Worm (Caenorhabditis elegans): ENCODE results near the gene F01D5.2.

Gene F01D5.2

ce11 chrII:13998964-13999363 lies at the start of gene F01D5.2:
Gene F01D5.2, minus strand, starts transcription at chrII:13999064.
- TF ChIP-seq nhr-77 (tag; optimal IDR thresholded peaks at IDR 0.05) (no peak), nhr-76 (tag; optimal IDR thresholded peaks at IDR 0.05) (no peak), nhr-25 (tag; optimal IDR thresholded peaks at IDR 0.05) (no peak), nfya-1 (tag; optimal IDR thresholded peaks at IDR 0.05; ENCODE audit: insufficient read depth) (no peak), ama-1 (optimal IDR thresholded peaks at IDR 0.05) (no peak), skn-1 (tag; optimal IDR thresholded peaks at IDR 0.05) (no peak), jun-1 (tag; optimal IDR thresholded peaks at IDR 0.05) (no peak), hmg-11 (tag; optimal IDR thresholded peaks at IDR 0.05) (no peak), pqm-1 (tag; optimal IDR thresholded peaks at IDR 0.05) (no peak), pha-4 (tag; optimal IDR thresholded peaks at IDR 0.05) (no peak), ztf-11 (tag; optimal IDR thresholded peaks at IDR 0.05) (no peak), ceh-16 (tag; optimal IDR thresholded peaks at IDR 0.05) (no peak), lsy-12 (tag; optimal IDR thresholded peaks at IDR 0.05) (no peak), unc-39 (tag; optimal IDR thresholded peaks at IDR 0.05) (no peak), nhr-23 (tag; optimal IDR thresholded peaks at IDR 0.05) (no peak), R02D3.7 (tag; optimal IDR thresholded peaks at IDR 0.05) (no peak), daf-12 (tag; optimal IDR thresholded peaks at IDR 0.05) (no peak)

DNA sequence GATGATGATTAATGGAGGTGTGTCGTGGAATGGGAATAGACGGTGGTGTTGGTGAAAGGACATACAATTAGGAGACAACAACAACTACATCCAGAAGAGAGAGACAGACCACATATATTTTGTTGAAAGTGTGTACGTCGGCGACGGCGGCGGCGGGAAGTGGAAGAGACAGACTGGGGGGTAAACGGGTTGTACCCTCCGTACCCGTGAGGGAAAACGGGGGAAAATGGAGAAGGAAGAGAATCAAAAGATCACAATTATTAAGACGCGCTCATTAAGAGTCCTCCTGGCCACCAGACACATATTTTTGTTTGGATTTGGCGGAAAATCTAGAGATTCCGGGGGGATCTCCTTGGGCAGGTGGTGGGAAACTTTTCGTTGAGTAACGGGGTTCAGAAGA lies 47.6 kb upstream of the F01D5.2 start:
- no peak for TF ChIP-seq nhr-23 (tag; optimal IDR thresholded peaks at IDR 0.05)
- no peak for TF ChIP-seq ceh-16 (tag; optimal IDR thresholded peaks at IDR 0.05)
- TF ChIP-seq unc-39 (tag; optimal IDR thresholded peaks at IDR 0.05) = no peak
- no peak for TF ChIP-seq ceh-82 (tag; optimal IDR thresholded peaks at IDR 0.05)
- TF ChIP-seq lin-39 (tag; optimal IDR thresholded peaks at IDR 0.05) = peak; percentile 17
- TF ChIP-seq nhr-43 (tag; optimal IDR thresholded peaks at IDR 0.05; ENCODE audit: poor library complexity, severe bottlenecking) = peak; percentile 11
- TF ChIP-seq ztf-11 (tag; optimal IDR thresholded peaks at IDR 0.05) = no peak

ce11 chrII:14045934-14046470 lies 47.1 kb upstream of the F01D5.2 start:
- TF ChIP-seq nfya-1 (tag; optimal IDR thresholded peaks at IDR 0.05; ENCODE audit: insufficient read depth) (peak; percentile 54), ZK546.5 (tag; optimal IDR thresholded peaks at IDR 0.05) (no peak), ama-1 (optimal IDR thresholded peaks at IDR 0.05) (no peak), egl-5 (tag; optimal IDR thresholded peaks at IDR 0.05) (no peak)

- no peak for TF ChIP-seq ztf-4 (tag; optimal IDR thresholded peaks at IDR 0.05)
- no peak for TF ChIP-seq nhr-12 (tag; optimal IDR thresholded peaks at IDR 0.05)
- TF ChIP-seq nhr-76 (tag; optimal IDR thresholded peaks at IDR 0.05) = no peak
- TF ChIP-seq tbx-2 (tag; optimal IDR thresholded peaks at IDR 0.05) = no peak
- TF ChIP-seq zag-1 (tag; optimal IDR thresholded peaks at IDR 0.05) = no peak
- TF ChIP-seq nhr-67 (tag; optimal IDR thresholded peaks at IDR 0.05) = no peak
- no peak for TF ChIP-seq nhr-77 (tag; optimal IDR thresholded peaks at IDR 0.05)
- no peak for TF ChIP-seq R02D3.7 (tag; optimal IDR thresholded peaks at IDR 0.05)
- no peak for TF ChIP-seq fos-1 (tag; optimal IDR thresholded peaks at IDR 0.05)
- TF ChIP-seq ceh-9 (tag; optimal IDR thresholded peaks at IDR 0.05) = no peak
- no peak for TF ChIP-seq egl-27 (tag; optimal IDR thresholded peaks at IDR 0.05)
- TF ChIP-seq eor-1 (tag; optimal IDR thresholded peaks at IDR 0.05) = no peak
- TF ChIP-seq nhr-11 (tag; optimal IDR thresholded peaks at IDR 0.05) = no peak
- TF ChIP-seq ama-1 (optimal IDR thresholded peaks at IDR 0.05) = no peak
These were observed 46.4 kb upstream of the F01D5.2 start for ce11 chrII:14045235-14045634.

DNA sequence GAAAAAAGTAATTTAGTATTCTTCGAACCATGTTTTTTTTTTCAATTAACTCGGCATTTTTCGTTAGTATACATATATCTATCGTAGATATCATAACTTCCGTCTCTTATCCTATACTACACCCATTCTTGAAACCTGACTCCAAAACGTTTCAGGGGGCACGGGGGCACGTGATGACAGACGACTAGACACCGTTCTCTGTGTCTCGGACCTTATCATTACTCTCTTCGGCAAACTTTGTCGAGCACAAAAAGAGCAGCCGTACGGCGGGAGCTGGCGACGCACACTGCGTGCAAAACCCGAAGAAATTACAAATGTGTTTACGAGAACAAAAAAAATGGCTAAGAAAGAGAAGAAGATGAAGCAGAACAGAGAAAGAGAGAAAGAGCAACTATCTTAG lies 45.3 kb upstream of the F01D5.2 start:
- TF ChIP-seq elt-2 (tag; optimal IDR thresholded peaks at IDR 0.05) = peak; percentile 93
- TF ChIP-seq nhr-11 (tag; optimal IDR thresholded peaks at IDR 0.05) = peak; percentile 90
- peak; percentile 81 for TF ChIP-seq jun-1 (tag; optimal IDR thresholded peaks at IDR 0.05)
- TF ChIP-seq skn-1 (tag; optimal IDR thresholded peaks at IDR 0.05) = peak; percentile 30
- peak; percentile 56 for TF ChIP-seq snpc-4 (tag; optimal IDR thresholded peaks at IDR 0.05)
- TF ChIP-seq lin-15B (tag; optimal IDR thresholded peaks at IDR 0.05) = peak; percentile 26
- TF ChIP-seq nhr-12 (tag; optimal IDR thresholded peaks at IDR 0.05) = no peak
- TF ChIP-seq egl-27 (tag; optimal IDR thresholded peaks at IDR 0.05) = no peak
- TF ChIP-seq pha-4 (tag; optimal IDR thresholded peaks at IDR 0.05) = peak; percentile 84
- TF ChIP-seq eor-1 (tag; optimal IDR thresholded peaks at IDR 0.05) = no peak
- TF ChIP-seq ceh-16 (tag; optimal IDR thresholded peaks at IDR 0.05) = no peak
- TF ChIP-seq nhr-23 (tag; optimal IDR thresholded peaks at IDR 0.05) = no peak
- peak; percentile 50 for TF ChIP-seq tbx-2 (tag; optimal IDR thresholded peaks at IDR 0.05)
- peak; percentile 81 for TF ChIP-seq lin-39 (tag; optimal IDR thresholded peaks at IDR 0.05)
- no peak for TF ChIP-seq sea-2 (GFP tag; optimal IDR thresholded peaks at IDR 0.05)
- peak; percentile 97 for TF ChIP-seq fkh-10 (GFP tag; optimal IDR thresholded peaks at IDR 0.05)
- TF ChIP-seq nhr-28 (tag; optimal IDR thresholded peaks at IDR 0.05) = no peak
- TF ChIP-seq nhr-43 (tag; optimal IDR thresholded peaks at IDR 0.05; ENCODE audit: poor library complexity, severe bottlenecking) = no peak
- TF ChIP-seq ZK546.5 (tag; optimal IDR thresholded peaks at IDR 0.05) = no peak
- TF ChIP-seq ceh-28 (tag; optimal IDR thresholded peaks at IDR 0.05) = peak; percentile 4
- TF ChIP-seq ztf-4 (tag; optimal IDR thresholded peaks at IDR 0.05) = no peak
- no peak for TF ChIP-seq nhr-67 (tag; optimal IDR thresholded peaks at IDR 0.05)
- TF ChIP-seq hmg-11 (tag; optimal IDR thresholded peaks at IDR 0.05) = peak; percentile 74
- TF ChIP-seq lsy-12 (tag; optimal IDR thresholded peaks at IDR 0.05) = peak; percentile 18
- TF ChIP-seq elt-3 (tag; optimal IDR thresholded peaks at IDR 0.05) = no peak
- TF ChIP-seq fkh-2 (tag; optimal IDR thresholded peaks at IDR 0.05) = no peak
- TF ChIP-seq egl-5 (tag; optimal IDR thresholded peaks at IDR 0.05) = peak; percentile 65
- peak; percentile 78 for TF ChIP-seq mdl-1 (tag; optimal IDR thresholded peaks at IDR 0.05)
- peak; percentile 90 for TF ChIP-seq pqm-1 (tag; optimal IDR thresholded peaks at IDR 0.05)
- no peak for TF ChIP-seq zag-1 (tag; optimal IDR thresholded peaks at IDR 0.05)
